Worm (Caenorhabditis elegans): Measurements from ENCODE around the gene cyp-25A1.
A peak's percentile ranks its signal among the peaks of the same experiment; 100 is the strongest.

Gene cyp-25A1

DNA sequence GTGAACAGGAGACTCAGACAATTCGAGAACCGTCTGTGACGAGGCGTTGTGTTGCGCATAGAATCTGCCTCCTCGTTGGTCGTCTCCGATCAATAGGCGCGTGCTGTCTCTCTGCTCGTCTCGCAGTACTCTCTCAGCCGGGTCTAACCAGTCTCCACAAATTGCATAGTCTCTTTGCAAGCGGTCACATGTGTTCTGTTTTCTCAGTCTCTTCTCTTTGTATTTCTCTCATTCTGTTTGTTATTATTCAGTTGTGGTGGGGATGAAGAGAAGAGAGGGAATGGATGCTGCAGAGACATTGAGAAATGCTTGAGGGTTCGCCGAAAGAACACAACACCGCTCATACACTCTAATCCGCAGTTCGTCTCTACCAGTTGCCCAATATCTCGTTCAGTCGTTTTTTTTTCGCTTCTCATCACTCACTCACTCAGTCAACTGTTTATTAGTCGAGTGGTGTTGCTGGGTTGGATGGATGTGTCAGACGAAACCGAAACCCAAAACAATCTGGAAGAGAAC lies 31.0 kb upstream of the cyp-25A1 start:
- TF ChIP-seq ztf-4 (tag; optimal IDR thresholded peaks at IDR 0.05), result peak; percentile 81
- TF ChIP-seq unc-62 (GFP tag; optimal IDR thresholded peaks at IDR 0.05), result peak; percentile 95
- peak; percentile 99 for TF ChIP-seq mdl-1 (tag; optimal IDR thresholded peaks at IDR 0.05)
- peak; percentile 86 for TF ChIP-seq lin-15B (tag; optimal IDR thresholded peaks at IDR 0.05)
- peak; percentile 91 for TF ChIP-seq tbx-2 (tag; optimal IDR thresholded peaks at IDR 0.05)
- peak in 1 of 3 experiments; percentile 30 for TF ChIP-seq elt-3 (tag; optimal IDR thresholded peaks at IDR 0.05)
- TF ChIP-seq nhr-28 (tag; optimal IDR thresholded peaks at IDR 0.05), result no peak
- TF ChIP-seq elt-1 (tag; optimal IDR thresholded peaks at IDR 0.05), result peak; percentile 87
- TF ChIP-seq snpc-4 (tag; optimal IDR thresholded peaks at IDR 0.05), result peak; percentile 88
- TF ChIP-seq nhr-25 (tag; optimal IDR thresholded peaks at IDR 0.05), result peak; percentile 96
- TF ChIP-seq mml-1 (tag; optimal IDR thresholded peaks at IDR 0.05), result no peak
- TF ChIP-seq nhr-237 (tag; optimal IDR thresholded peaks at IDR 0.05), result no peak
- peak; percentile 88 for TF ChIP-seq ceh-82 (tag; optimal IDR thresholded peaks at IDR 0.05)
- TF ChIP-seq unc-39 (tag; optimal IDR thresholded peaks at IDR 0.05), result peak; percentile 28
- peak; percentile 85 for TF ChIP-seq skn-1 (tag; optimal IDR thresholded peaks at IDR 0.05)
- TF ChIP-seq egl-27 (tag; optimal IDR thresholded peaks at IDR 0.05), result peak; percentile 85
- no peak for TF ChIP-seq ceh-9 (tag; optimal IDR thresholded peaks at IDR 0.05)
- peak; percentile 93 for TF ChIP-seq nhr-43 (tag; optimal IDR thresholded peaks at IDR 0.05; ENCODE audit: poor library complexity, severe bottlenecking)
- TF ChIP-seq sea-2 (GFP tag; optimal IDR thresholded peaks at IDR 0.05), result peak; percentile 43
- peak; percentile 20 for TF ChIP-seq ama-1 (optimal IDR thresholded peaks at IDR 0.05)
- peak; percentile 84 for TF ChIP-seq pqm-1 (tag; optimal IDR thresholded peaks at IDR 0.05)
- TF ChIP-seq ZK546.5 (tag; optimal IDR thresholded peaks at IDR 0.05), result peak; percentile 15
- TF ChIP-seq nhr-23 (tag; optimal IDR thresholded peaks at IDR 0.05), result peak; percentile 98
- peak; percentile 82 for TF ChIP-seq R02D3.7 (tag; optimal IDR thresholded peaks at IDR 0.05)
- TF ChIP-seq hmg-11 (tag; optimal IDR thresholded peaks at IDR 0.05), result peak; percentile 99
- TF ChIP-seq elt-2 (tag; optimal IDR thresholded peaks at IDR 0.05), result peak; percentile 74
- TF ChIP-seq nhr-67 (tag; optimal IDR thresholded peaks at IDR 0.05), result no peak
- TF ChIP-seq fos-1 (tag; optimal IDR thresholded peaks at IDR 0.05), result peak; percentile 79
- TF ChIP-seq aly-2 (tag; optimal IDR thresholded peaks at IDR 0.05), result no peak
- TF ChIP-seq zag-1 (tag; optimal IDR thresholded peaks at IDR 0.05), result peak; percentile 54
- TF ChIP-seq nhr-76 (tag; optimal IDR thresholded peaks at IDR 0.05), result peak; percentile 58
- peak; percentile 43 for TF ChIP-seq ceh-16 (tag; optimal IDR thresholded peaks at IDR 0.05)
- peak; percentile 96 for TF ChIP-seq egl-5 (tag; optimal IDR thresholded peaks at IDR 0.05)
- TF ChIP-seq jun-1 (tag; optimal IDR thresholded peaks at IDR 0.05), result peak; percentile 98
- no peak for TF ChIP-seq nhr-12 (tag; optimal IDR thresholded peaks at IDR 0.05)
- TF ChIP-seq nhr-11 (tag; optimal IDR thresholded peaks at IDR 0.05), result peak; percentile 86
- peak; percentile 98 for TF ChIP-seq ceh-28 (tag; optimal IDR thresholded peaks at IDR 0.05)
- peak; percentile 98 for TF ChIP-seq nfya-1 (tag; optimal IDR thresholded peaks at IDR 0.05; ENCODE audit: insufficient read depth)
- peak; percentile 64 for TF ChIP-seq fkh-2 (tag; optimal IDR thresholded peaks at IDR 0.05)
- no peak for TF ChIP-seq eor-1 (tag; optimal IDR thresholded peaks at IDR 0.05)
- no peak for TF ChIP-seq ztf-11 (tag; optimal IDR thresholded peaks at IDR 0.05)
- TF ChIP-seq lin-39 (tag; optimal IDR thresholded peaks at IDR 0.05), result peak; percentile 96
- TF ChIP-seq nhr-77 (tag; optimal IDR thresholded peaks at IDR 0.05), result peak; percentile 69
- peak; percentile 99 for TF ChIP-seq pha-4 (tag; optimal IDR thresholded peaks at IDR 0.05)
- TF ChIP-seq daf-12 (tag; optimal IDR thresholded peaks at IDR 0.05), result no peak
- TF ChIP-seq lsy-12 (tag; optimal IDR thresholded peaks at IDR 0.05), result peak; percentile 94
- peak; percentile 97 for TF ChIP-seq fkh-10 (GFP tag; optimal IDR thresholded peaks at IDR 0.05)

Measured in whole organism, L3 larva.